Worm (Caenorhabditis elegans) whole organism, L4 larva: ENCODE measurements around the gene T05C3.6.

Experiments
- ama-1 ChIP-seq: fragments of 150-350 bp; optimal IDR thresholded peaks from 2 replicates; lab custom pipeline; 2014; ENCODE audit warnings: inconsistent platforms, mixed read lengths
- mep-1 ChIP-seq: fragments of 150-350 bp; sonication (generic microtip); optimal IDR thresholded peaks from 3 replicates; lab custom pipeline; 2014; ENCODE audit warnings: missing biosample characterization, missing genetic modification characterization
- set-16 ChIP-seq: fragments of 200-800 bp; sonication (Bioruptor generic); IDR thresholded peaks from 2 replicates; pipeline ENCODE4 v1.3.6; 2022; ENCODE audit warnings: missing genetic modification reagents, missing genetic modification characterization, missing compliant biosample characterization

DNA sequence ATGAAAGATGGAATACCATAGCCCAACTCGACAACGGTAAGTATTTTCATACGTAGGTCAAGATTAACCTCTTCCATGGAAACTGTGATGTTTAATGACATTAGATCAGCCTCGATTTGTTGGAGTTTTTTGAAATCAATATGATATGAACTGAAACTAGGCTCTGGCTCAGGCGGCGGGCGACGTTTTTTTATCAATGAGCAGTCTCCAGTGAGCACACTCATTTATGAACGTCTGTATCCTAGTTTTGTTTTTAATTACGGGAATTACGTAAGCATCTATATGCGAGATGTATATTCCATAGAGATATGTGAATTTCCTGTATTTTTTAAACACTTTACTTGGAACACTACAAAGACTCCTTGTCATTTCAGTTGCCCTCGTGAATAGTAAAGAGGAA is 27.4 kb upstream of the T05C3.6 start, which contains the start of gene srg-67:
- TF ChIP-seq ama-1 (lab: Kevin White, UChicago): no peak
- TF ChIP-seq set-16 (GFP tag; lab: Robert Waterston, UW): no peak
- TF ChIP-seq mep-1 (tag; lab: Kevin White, UChicago): no peak
